Fruit fly (Drosophila melanogaster) whole organism, embryonic: ENCODE data around the gene CG17572.

Experiments used
- Antp ChIP-seq: fragments of 200-800 bp; sonication (Bioruptor generic); optimal IDR thresholded peaks from 3 replicates; lab custom pipeline; 2016; ENCODE audit warnings: missing biosample characterization, missing genetic modification characterization
- Atf6 ChIP-seq: fragments of 200-800 bp; sonication (Bioruptor generic); IDR thresholded peaks from 2 replicates; pipeline ENCODE4 v1.3.6; 2022; ENCODE audit warnings: missing biosample characterization, missing genetic modification characterization
- CG10147 ChIP-seq: fragments of 200-800 bp; sonication (Bioruptor generic); optimal IDR thresholded peaks from 2 replicates; lab custom pipeline; 2019; ENCODE audit warnings: missing biosample characterization, mild to moderate bottlenecking, missing genetic modification characterization, moderate library complexity
- CG11247 ChIP-seq: fragments of 200-800 bp; sonication (Bioruptor generic); IDR thresholded peaks from 2 replicates; pipeline ENCODE4 v1.3.6; 2022; ENCODE audit warnings: missing biosample characterization, missing genetic modification characterization
- CG11696 ChIP-seq: fragments of 200-800 bp; sonication (Bioruptor generic); IDR thresholded peaks from 2 replicates; pipeline ENCODE4 v1.3.6; 2022; ENCODE audit warnings: missing biosample characterization, missing genetic modification characterization
- CG11723 ChIP-seq: fragments of 200-800 bp; sonication (Bioruptor generic); optimal IDR thresholded peaks from 2 replicates; lab custom pipeline; 2017; ENCODE audit warnings: missing biosample characterization, mild to moderate bottlenecking, missing genetic modification characterization
- CG12104 ChIP-seq: fragments of 200-800 bp; sonication (Bioruptor generic); optimal IDR thresholded peaks from 3 replicates; lab custom pipeline; 2016; ENCODE audit warnings: missing biosample characterization, missing genetic modification characterization
- CG18599 ChIP-seq: fragments of 200-800 bp; sonication (Bioruptor generic); optimal IDR thresholded peaks from 3 replicates; lab custom pipeline; 2017; ENCODE audit warnings: missing biosample characterization, missing genetic modification characterization, mild to moderate bottlenecking, moderate library complexity, missing genetic modification reagents
- CG30431 ChIP-seq: fragments of 200-800 bp; sonication (Bioruptor generic); optimal IDR thresholded peaks from 2 replicates; lab custom pipeline; 2017; ENCODE audit warnings: missing biosample characterization, missing genetic modification characterization
- CG3065 ChIP-seq: fragments of 200-800 bp; sonication (Bioruptor generic); optimal IDR thresholded peaks from 2 replicates; lab custom pipeline; 2016; ENCODE audit warnings: missing biosample characterization, missing genetic modification characterization
- CG3163 ChIP-seq: fragments of 200-800 bp; sonication (Bioruptor generic); optimal IDR thresholded peaks from 3 replicates; lab custom pipeline; 2016; ENCODE audit warnings: missing biosample characterization, missing genetic modification characterization
- CG33213 ChIP-seq: fragments of 200-800 bp; sonication (Bioruptor generic); optimal IDR thresholded peaks from 3 replicates; lab custom pipeline; 2016; ENCODE audit warnings: missing biosample characterization, missing genetic modification characterization
- CG42726 ChIP-seq: fragments of 200-800 bp; sonication (Bioruptor generic); IDR thresholded peaks from 2 replicates; pipeline ENCODE4 v1.3.6; 2022; ENCODE audit warnings: missing biosample characterization, missing genetic modification characterization; ENCODE audit not compliant: partially characterized antibody
- CG4360 ChIP-seq: fragments of 200-800 bp; sonication (Bioruptor generic); IDR thresholded peaks from 2 replicates; pipeline ENCODE4 v1.3.6; 2022; ENCODE audit warnings: missing biosample characterization, missing genetic modification characterization
- CG4404 ChIP-seq: fragments of 200-800 bp; sonication (Bioruptor generic); IDR thresholded peaks from 2 replicates; pipeline ENCODE4 v1.3.6; 2022; ENCODE audit warnings: missing biosample characterization, missing genetic modification characterization
- CG7839 ChIP-seq: fragments of 200-800 bp; sonication (Bioruptor generic); optimal IDR thresholded peaks from 3 replicates; lab custom pipeline; 2018; ENCODE audit warnings: missing biosample characterization, mild to moderate bottlenecking, missing genetic modification characterization, moderate library complexity
- CG8290 ChIP-seq, 3 experiments: fragments of 200-800 bp; sonication (Bioruptor generic); optimal IDR thresholded peaks; 2 replicates each; lab custom pipeline; 2016 to 2019; ENCODE audit warnings: missing biosample characterization in 3 of 3, missing genetic modification characterization in 3 of 3, mild to moderate bottlenecking in 2 of 3, moderate library complexity in 1 of 3
- D19A ChIP-seq: fragments of 200-800 bp; optimal IDR thresholded peaks from 3 replicates; lab custom pipeline; 2019; ENCODE audit warnings: missing biosample characterization, mild to moderate bottlenecking, missing genetic modification characterization, moderate library complexity
- Dbx ChIP-seq: fragments of 200-800 bp; sonication (Bioruptor generic); IDR thresholded peaks from 3 replicates; pipeline ENCODE4 v1.3.6; 2022; ENCODE audit warnings: missing biosample characterization, missing genetic modification characterization
- E2f2 ChIP-seq: fragments of 200-800 bp; sonication (Bioruptor generic); IDR thresholded peaks from 2 replicates; pipeline ENCODE4 v1.3.6; 2022; ENCODE audit warnings: missing biosample characterization, missing genetic modification characterization
- Gsc ChIP-seq: fragments of 200-800 bp; sonication (Bioruptor generic); IDR thresholded peaks from 2 replicates; pipeline ENCODE4 v1.3.6; 2022; ENCODE audit warnings: missing biosample characterization, missing genetic modification characterization
- Gug ChIP-seq: fragments of 200-800 bp; sonication (Bioruptor generic); IDR thresholded peaks from 4 replicates; pipeline ENCODE4 v1.3.6; 2022; ENCODE audit warnings: missing biosample characterization, missing genetic modification characterization
- Hr3 ChIP-seq: fragments of 200-800 bp; sonication (Bioruptor generic); optimal IDR thresholded peaks from 3 replicates; lab custom pipeline; 2016; ENCODE audit warnings: missing biosample characterization, missing genetic modification characterization
- Jarid2 ChIP-seq: fragments of 200-800 bp; sonication (Bioruptor generic); optimal IDR thresholded peaks from 3 replicates; lab custom pipeline; 2017; ENCODE audit warnings: mild to moderate bottlenecking, missing biosample characterization, missing genetic modification reagents, missing genetic modification characterization
- Nf-YC ChIP-seq: fragments of 200-800 bp; optimal IDR thresholded peaks from 3 replicates; lab custom pipeline; 2019; ENCODE audit warnings: missing biosample characterization, mild to moderate bottlenecking, missing genetic modification characterization, moderate library complexity
- Sin3A ChIP-seq: fragments of >200 bp; optimal IDR thresholded peaks from 2 replicates; lab custom pipeline; 2018
- ac ChIP-seq: fragments of 200-800 bp; sonication (Bioruptor generic); optimal IDR thresholded peaks from 3 replicates; lab custom pipeline; 2017; ENCODE audit warnings: missing biosample characterization, mild to moderate bottlenecking, missing genetic modification characterization
- bcd ChIP-seq: fragments of 200-800 bp; sonication (Bioruptor generic); optimal IDR thresholded peaks from 2 replicates; lab custom pipeline; 2017; ENCODE audit warnings: missing biosample characterization, mild to moderate bottlenecking, missing genetic modification characterization
- bigmax ChIP-seq: fragments of 200-800 bp; sonication (Bioruptor generic); optimal IDR thresholded peaks from 2 replicates; lab custom pipeline; 2018; ENCODE audit warnings: missing biosample characterization, mild to moderate bottlenecking, missing genetic modification characterization
- chif ChIP-seq, 2 experiments: fragments of 200-800 bp; sonication (Bioruptor generic); optimal IDR thresholded peaks; 3 replicates each; lab custom pipeline; 2016; ENCODE audit warnings: missing biosample characterization in 2 of 2, missing genetic modification characterization in 2 of 2
- ci ChIP-seq: fragments of 200-800 bp; sonication (Bioruptor generic); IDR thresholded peaks from 3 replicates; pipeline ENCODE4 v1.3.6; 2022; ENCODE audit warnings: missing biosample characterization, missing genetic modification characterization
- crol ChIP-seq: fragments of 200-800 bp; sonication (Bioruptor generic); IDR thresholded peaks from 2 replicates; pipeline ENCODE4 v1.3.6; 2022; ENCODE audit warnings: missing biosample characterization, missing genetic modification characterization
- cwo ChIP-seq: fragments of 200-800 bp; sonication (Bioruptor generic); optimal IDR thresholded peaks from 3 replicates; lab custom pipeline; 2017; ENCODE audit warnings: missing biosample characterization, missing genetic modification characterization, mild to moderate bottlenecking, moderate library complexity, missing genetic modification reagents
- da ChIP-seq: fragments of 200-800 bp; sonication (Bioruptor generic); optimal IDR thresholded peaks from 2 replicates; lab custom pipeline; 2016; ENCODE audit warnings: missing biosample characterization, missing genetic modification characterization
- dmrt11E ChIP-seq: fragments of 200-800 bp; sonication (Bioruptor generic); optimal IDR thresholded peaks from 3 replicates; lab custom pipeline; 2018; ENCODE audit warnings: missing biosample characterization, mild to moderate bottlenecking, missing genetic modification characterization, moderate library complexity
- esg ChIP-seq: fragments of 200-800 bp; sonication (Bioruptor generic); conservative IDR thresholded peaks from 2 replicates; pipeline ENCODE4 v1.3.6; 2022; ENCODE audit warnings: missing biosample characterization, missing genetic modification characterization
- gce ChIP-seq: fragments of 200-800 bp; sonication (Bioruptor generic); IDR thresholded peaks from 3 replicates; pipeline ENCODE4 v1.3.6; 2022; ENCODE audit warnings: missing biosample characterization, missing genetic modification characterization
- gcm2 ChIP-seq: fragments of 200-800 bp; sonication (Bioruptor generic); optimal IDR thresholded peaks from 2 replicates; lab custom pipeline; 2016; ENCODE audit warnings: missing biosample characterization, missing genetic modification characterization
- gro ChIP-seq: fragments of 200-800 bp; sonication (Bioruptor generic); optimal IDR thresholded peaks from 2 replicates; lab custom pipeline; 2016; ENCODE audit warnings: missing biosample characterization, missing genetic modification characterization
- her ChIP-seq: fragments of 200-800 bp; sonication (Bioruptor generic); optimal IDR thresholded peaks from 2 replicates; lab custom pipeline; 2016; ENCODE audit warnings: missing biosample characterization, missing genetic modification characterization
- ind ChIP-seq: fragments of 200-800 bp; sonication (Bioruptor generic); optimal IDR thresholded peaks from 3 replicates; lab custom pipeline; 2016; ENCODE audit warnings: missing biosample characterization, missing genetic modification characterization
- ken ChIP-seq: fragments of 200-800 bp; sonication (Bioruptor generic); IDR thresholded peaks from 3 replicates; pipeline ENCODE4 v1.3.6; 2022; ENCODE audit warnings: missing biosample characterization, missing genetic modification characterization
- lmd ChIP-seq: fragments of 200-800 bp; sonication (Bioruptor generic); IDR thresholded peaks from 2 replicates; pipeline ENCODE4 v1.3.6; 2022; ENCODE audit warnings: missing biosample characterization, missing genetic modification characterization
- mam ChIP-seq: fragments of 200-800 bp; sonication (Bioruptor generic); optimal IDR thresholded peaks from 3 replicates; lab custom pipeline; 2016; ENCODE audit warnings: missing biosample characterization, missing genetic modification characterization
- p53 ChIP-seq: fragments of 200-800 bp; sonication (Bioruptor generic); optimal IDR thresholded peaks from 2 replicates; lab custom pipeline; 2016; ENCODE audit warnings: missing biosample characterization, missing genetic modification characterization
- salm ChIP-seq: fragments of 200-800 bp; sonication (Bioruptor generic); optimal IDR thresholded peaks from 2 replicates; lab custom pipeline; 2018; ENCODE audit warnings: missing biosample characterization, mild to moderate bottlenecking, missing genetic modification characterization
- sc ChIP-seq, 3 experiments: fragments of >200 bp in 2 of 3; fragments of 200-800 bp in 1 of 3; sonication (Bioruptor generic) in 1 of 3; optimal IDR thresholded peaks; 2 replicates in 2 of 3; 3 replicates in 1 of 3; lab custom pipeline; 2017; ENCODE audit warnings: mild to moderate bottlenecking in 1 of 3, missing biosample characterization in 1 of 3, missing genetic modification characterization in 1 of 3, missing genetic modification reagents in 1 of 3
- stc ChIP-seq: fragments of 200-800 bp; sonication (Bioruptor generic); IDR thresholded peaks from 2 replicates; pipeline ENCODE4 v1.3.6; 2022; ENCODE audit warnings: missing biosample characterization, missing genetic modification characterization
- tin ChIP-seq: fragments of 200-800 bp; sonication (Bioruptor generic); optimal IDR thresholded peaks from 3 replicates; lab custom pipeline; 2016; ENCODE audit warnings: missing biosample characterization, missing genetic modification characterization
- toy ChIP-seq: fragments of 200-800 bp; sonication (Bioruptor generic); IDR thresholded peaks from 2 replicates; pipeline ENCODE4 v1.3.6; 2022; ENCODE audit warnings: missing biosample characterization, missing genetic modification characterization
- usp ChIP-seq: fragments of >200 bp; optimal IDR thresholded peaks from 2 replicates; lab custom pipeline; 2017; ENCODE audit warnings: missing biosample characterization, missing genetic modification characterization
- wor ChIP-seq: fragments of 200-800 bp; sonication (Bioruptor generic); IDR thresholded peaks from 2 replicates; pipeline ENCODE4 v1.3.6; 2022; ENCODE audit warnings: missing biosample characterization, missing genetic modification characterization
- yki ChIP-seq: fragments of >200 bp; optimal IDR thresholded peaks from 3 replicates; lab custom pipeline; 2018

CG17572 gene

DNA sequence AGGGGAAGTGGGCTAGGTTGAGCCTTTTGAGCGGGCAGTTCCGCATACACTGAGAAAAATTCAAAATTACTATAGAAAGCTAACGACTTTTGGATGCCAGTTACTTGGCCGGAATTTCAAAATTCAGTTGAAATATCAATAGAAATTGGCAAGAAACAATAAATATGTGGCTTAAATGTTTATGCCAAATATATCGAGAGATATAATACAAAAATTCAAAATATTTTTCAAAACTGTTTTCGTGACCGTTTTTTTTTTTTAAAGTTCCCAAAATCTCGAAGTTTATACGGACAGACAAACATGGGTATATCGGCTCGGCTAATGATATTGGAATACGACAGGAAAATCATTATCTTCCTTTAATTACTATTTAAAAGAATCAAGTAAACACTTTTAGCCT is 47.0 kb upstream of the CG17572 start (continued):
- TF ChIP-seq CG3065 (GFP tag; lab: Kevin White, UChicago) (no peak), crol (GFP tag; lab: Robert Waterston, UW) (no peak), da (GFP tag; lab: Kevin White, UChicago) (no peak), Gug (GFP tag; lab: Robert Waterston, UW) (peak; percentile 32; the same call in 1 of the 4 replicates), CG4360 (GFP tag; lab: Robert Waterston, UW) (no peak), ci (GFP tag; lab: Robert Waterston, UW) (peak; percentile 43; the same call in 1 of the 3 replicates), CG11723 (peak; percentile 5), CG4404 (GFP tag; lab: Robert Waterston, UW) (no peak), ken (GFP tag; lab: Robert Waterston, UW) (no peak), ind (GFP tag; lab: Kevin White, UChicago) (peak; percentile 39), cwo (GFP tag; lab: Kevin White, UChicago) (no peak), Sin3A (lab: Kevin White, UChicago) (no peak), tin (peak; percentile 35), Antp (GFP tag; lab: Kevin White, UChicago) (peak; percentile 7), CG30431 (GFP tag; lab: Kevin White, UChicago) (no peak), Hr3 (GFP tag; lab: Kevin White, UChicago) (peak; percentile 19), lmd (GFP tag; lab: Robert Waterston, UW) (peak; percentile 47), CG18599 (GFP tag; lab: Kevin White, UChicago) (peak; percentile 57), CG7839 (tag; lab: Kevin White, UChicago) (peak; percentile 51), CG11247 (0 out of 2 replicates have a peak, but pooled peaks have one; percentile 14), her (GFP tag; lab: Kevin White, UChicago) (no peak), toy (no peak), gcm2 (no peak), stc (no peak), gro (GFP tag; lab: Kevin White, UChicago) (peak; percentile 15), bigmax (no peak), gce (no peak), CG3163 (no peak), dmrt11E (tag; lab: Kevin White, UChicago) (no peak), Dbx (GFP tag; lab: Robert Waterston, UW) (no peak), ac (GFP tag; lab: Kevin White, UChicago) (no peak), Nf-YC (tag; lab: Kevin White, UChicago) (no peak), E2f2 (GFP tag; lab: Robert Waterston, UW) (no peak), CG33213 (no peak), mam (GFP tag; lab: Kevin White, UChicago) (peak; percentile 31), Atf6 (GFP tag; lab: Robert Waterston, UW) (no peak), usp (no peak), CG10147 (peak; percentile 35), p53 (GFP tag; lab: Kevin White, UChicago) (no peak), Gsc (GFP tag; lab: Robert Waterston, UW) (no peak), CG11696 (GFP tag; lab: Robert Waterston, UW) (no peak), wor (GFP tag; lab: Robert Waterston, UW) (no peak), CG12104 (GFP tag; lab: Kevin White, UChicago) (no peak), CG8290 (GFP tag; optimal IDR thresholded peaks at IDR 0.05; lab: Kevin White, UChicago) (no peak), CG8290 (tag; optimal IDR thresholded peaks at IDR 0.05; lab: Kevin White, UChicago) (no peak), sc (optimal IDR thresholded peaks at IDR 0.05; lab: Kevin White, UChicago) (no peak), sc (GFP tag; optimal IDR thresholded peaks at IDR 0.05; lab: Kevin White, UChicago) (no peak), salm (tag; lab: Kevin White, UChicago) (no peak), yki (no peak), D19A (peak; percentile 4), esg (GFP tag; lab: Robert Waterston, UW) (peak; percentile 40; the same call in 1 of the 2 replicates), bcd (GFP tag; lab: Kevin White, UChicago) (peak; percentile 51), chif (GFP tag; optimal IDR thresholded peaks at IDR 0.05; lab: Kevin White, UChicago) (peak in 1 of 2 experiments; percentile 12), CG42726 (GFP tag; lab: Robert Waterston, UW) (no peak), Jarid2 (GFP tag; lab: Kevin White, UChicago) (peak; percentile 13)
